Worm (Caenorhabditis elegans) whole organism, L4/young adult: ENCODE results near the gene hot-4.

Experiments used
- W03F9.2 ChIP-seq: fragments of 150-350 bp; optimal IDR thresholded peaks from 2 replicates; lab custom pipeline; 2014; ENCODE audit warnings: missing biosample characterization, missing genetic modification characterization
- dao-5 ChIP-seq: sonication (generic microtip); optimal IDR thresholded peaks from 2 replicates; lab custom pipeline; 2016; ENCODE audit warnings: missing genotype, missing genetic modification characterization, moderate library complexity, missing compliant biosample characterization
- him-1 ChIP-seq: sonication (generic microtip); optimal IDR thresholded peaks from 2 replicates; lab custom pipeline; 2016; ENCODE audit warnings: missing genotype, missing genetic modification reagents, missing genetic modification characterization, missing compliant biosample characterization

Gene hot-4

DNA sequence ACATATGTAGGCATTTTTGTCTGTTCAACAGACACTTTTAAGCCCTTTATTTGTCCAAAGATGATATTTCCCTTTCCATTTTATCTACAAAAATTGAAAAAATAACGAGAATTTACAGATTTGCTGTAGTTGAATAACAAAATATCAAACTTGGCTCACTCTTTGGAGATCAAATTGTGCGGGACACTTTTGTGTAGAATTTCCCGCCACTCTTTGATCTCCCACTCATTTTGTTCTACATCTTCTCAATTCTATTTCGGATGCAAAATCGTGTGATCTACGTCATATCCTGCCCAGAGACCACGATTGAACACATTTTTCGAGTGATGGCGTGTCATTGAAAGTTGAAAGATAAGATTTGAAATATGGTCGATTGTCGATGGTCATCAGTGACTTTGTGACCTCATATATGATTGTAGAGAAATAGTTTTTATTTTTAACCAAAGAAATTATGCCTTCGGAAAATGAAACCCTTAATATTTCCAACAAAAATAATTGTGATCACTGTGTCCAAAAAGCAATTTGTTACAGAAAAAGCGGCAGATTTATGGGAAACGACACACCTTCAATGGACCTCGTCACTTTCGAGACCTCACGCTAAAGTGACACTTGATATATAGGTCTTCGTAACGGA is at the start of gene hot-4:
Gene hot-4, plus strand, starts transcription at position 584 of the 634 bp plus-strand sequence.
- TF ChIP-seq him-1 (tag; lab: Kevin White, UChicago) (no peak), W03F9.2 (tag; lab: Kevin White, UChicago) (no peak), dao-5 (no peak)

DNA sequence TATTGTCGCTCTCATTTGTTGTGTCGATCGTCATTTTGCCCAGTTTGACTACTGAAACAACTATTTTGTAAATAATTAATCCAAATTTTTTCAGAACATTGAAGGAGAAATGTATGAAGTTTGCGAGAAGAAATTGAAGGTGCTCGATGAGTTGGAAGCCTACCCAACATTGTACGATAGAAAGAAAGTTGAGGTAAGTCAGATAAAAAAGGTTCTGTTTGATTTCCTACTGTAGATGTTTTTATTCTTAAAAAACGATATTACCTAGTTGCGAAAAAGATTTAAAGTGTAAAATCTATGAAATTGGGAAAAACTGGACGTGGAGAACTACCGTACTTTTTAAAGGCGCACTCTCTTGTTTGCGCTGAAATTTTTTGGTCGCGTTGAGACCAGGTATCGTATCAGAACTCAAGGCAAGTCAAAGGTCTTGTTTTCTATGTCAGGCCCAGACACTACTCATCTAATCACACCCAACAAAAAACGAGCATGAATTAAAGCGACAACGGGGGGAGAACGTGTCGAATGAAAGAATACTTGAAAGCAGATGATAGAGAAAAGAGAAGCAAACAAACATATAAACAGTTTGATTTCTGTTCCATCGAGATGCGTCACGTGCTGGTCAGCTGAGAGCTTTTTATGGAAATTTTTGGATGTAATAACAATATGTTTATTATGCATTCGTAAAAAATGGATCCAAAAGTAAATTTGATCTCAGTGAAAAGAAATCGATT is 48.6 kb upstream of the hot-4 start, which contains the start of gene efk-1:
Gene efk-1, minus strand, starts transcription at position 51 of the 731 bp plus-strand sequence.
- TF ChIP-seq W03F9.2 (tag; lab: Kevin White, UChicago) (peak; percentile 13), him-1 (tag; lab: Kevin White, UChicago) (no peak)

- TF ChIP-seq him-1 (tag; lab: Kevin White, UChicago), result no peak
- TF ChIP-seq dao-5, result no peak
- TF ChIP-seq W03F9.2 (tag; lab: Kevin White, UChicago), result peak; percentile 37
These were observed 47.2 kb upstream of the hot-4 start for ce11 chrIII:6170038-6170437.

ce11 chrIII:6173020-6173597 is 44.1 kb upstream of the hot-4 start, which contains the start of the genes abcf-3 and F42A10.5:
TSS of gene abcf-3 (plus strand) at chrIII:6173403.
TSS of gene F42A10.5 (minus strand) at chrIII:6173477.
- no peak for TF ChIP-seq him-1 (tag; lab: Kevin White, UChicago)
- TF ChIP-seq W03F9.2 (tag; lab: Kevin White, UChicago), result peak; percentile 90

- TF ChIP-seq W03F9.2 (tag; lab: Kevin White, UChicago), result no peak
- TF ChIP-seq dao-5, result no peak
- TF ChIP-seq him-1 (tag; lab: Kevin White, UChicago), result no peak
These were observed 41.0 kb upstream of the hot-4 start for ce11 chrIII:6176172-6176571.

- TF ChIP-seq dao-5 (no peak), him-1 (tag; lab: Kevin White, UChicago) (no peak), W03F9.2 (tag; lab: Kevin White, UChicago) (no peak)
These were observed 40.5 kb upstream of the hot-4 start, which contains the start of gene F42A10.6 for ce11 chrIII:6176761-6177160. TSS of gene F42A10.6 (minus strand) at chrIII:6176861.

- TF ChIP-seq W03F9.2 (tag; lab: Kevin White, UChicago) (no peak), dao-5 (no peak)
These were observed 39.6 kb upstream of the hot-4 start for ce11 chrIII:6177631-6178030.

ce11 chrIII:6178586-6178985 is 38.6 kb upstream of the hot-4 start, which contains the start of gene F42A10.7:
TSS of gene F42A10.7 (minus strand) at chrIII:6178686.
- TF ChIP-seq W03F9.2 (tag; lab: Kevin White, UChicago) (no peak), him-1 (tag; lab: Kevin White, UChicago) (no peak), dao-5 (no peak)

ce11 chrIII:6179062-6179461 is 38.2 kb upstream of the hot-4 start:
- TF ChIP-seq W03F9.2 (tag; lab: Kevin White, UChicago) (no peak), him-1 (tag; lab: Kevin White, UChicago) (no peak), dao-5 (no peak)

- TF ChIP-seq W03F9.2 (tag; lab: Kevin White, UChicago), result no peak
- TF ChIP-seq him-1 (tag; lab: Kevin White, UChicago), result no peak
- TF ChIP-seq dao-5, result no peak
These were observed 36.9 kb upstream of the hot-4 start for ce11 chrIII:6180294-6180693.

DNA sequence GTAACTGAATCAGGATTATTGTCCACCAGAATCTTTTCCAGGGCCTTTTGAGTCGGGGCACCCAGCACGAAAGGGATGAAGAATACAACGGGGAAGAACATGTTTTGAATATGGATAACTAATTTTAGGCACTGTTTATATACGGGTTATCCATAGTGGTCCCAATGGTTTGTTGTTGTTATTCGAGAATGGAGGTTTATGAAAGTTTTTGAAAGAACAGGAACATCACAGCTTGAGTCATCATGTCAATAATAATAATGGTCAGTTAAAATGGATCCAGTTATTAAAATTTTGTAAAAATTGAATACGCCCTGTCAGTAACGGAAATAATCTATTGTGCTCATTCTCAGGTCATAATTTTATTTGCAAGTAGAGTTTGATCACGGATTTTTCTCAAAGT is 34.1 kb upstream of the hot-4 start, which contains the start of gene nas-28:
Gene nas-28, minus strand, starts transcription at position 101 of the 400 bp plus-strand sequence.
- TF ChIP-seq dao-5, result no peak
- no peak for TF ChIP-seq him-1 (tag; lab: Kevin White, UChicago)
- TF ChIP-seq W03F9.2 (tag; lab: Kevin White, UChicago), result no peak

ce11 chrIII:6190810-6191209 is 26.4 kb upstream of the hot-4 start, which contains the start of gene C23G10.5:
TSS of gene C23G10.5 (plus strand) at chrIII:6191110.
- TF ChIP-seq dao-5 (no peak), him-1 (tag; lab: Kevin White, UChicago) (no peak), W03F9.2 (tag; lab: Kevin White, UChicago) (no peak)

ce11 chrIII:6194480-6194879 is 22.7 kb upstream of the hot-4 start, which contains the start of gene ugt-66:
TSS of gene ugt-66 (minus strand) at chrIII:6194580.
- TF ChIP-seq dao-5, result no peak
- TF ChIP-seq W03F9.2 (tag; lab: Kevin White, UChicago), result no peak
- no peak for TF ChIP-seq him-1 (tag; lab: Kevin White, UChicago)

- TF ChIP-seq dao-5 (no peak), him-1 (tag; lab: Kevin White, UChicago) (no peak), W03F9.2 (tag; lab: Kevin White, UChicago) (no peak)
These were observed 21.5 kb upstream of the hot-4 start for ce11 chrIII:6195718-6196117.
